Fruit fly (Drosophila melanogaster): ENCODE data around the gene CG9377.
A peak's percentile ranks its signal among the peaks of the same experiment; 100 is the strongest.

CG9377 gene

dm6 chr2L:13366109-13366747, 4.9 kb upstream of the CG9377 start, which contains the start of the genes Nnp-1 and Grx3 (continued):
- TF ChIP-seq Trl (optimal IDR thresholded peaks at IDR 0.05) (no peak), Trl (GFP tag; optimal IDR thresholded peaks at IDR 0.05) (no peak), pb (GFP tag; optimal IDR thresholded peaks at IDR 0.05) (no peak), CG7372 (GFP tag; IDR thresholded peaks at IDR 0.05) (no peak), schlank (tag; optimal IDR thresholded peaks at IDR 0.05) (no peak), Deaf1 (tag; optimal IDR thresholded peaks at IDR 0.05) (no peak), CG5245 (GFP tag; optimal IDR thresholded peaks at IDR 0.05) (no peak), sens (GFP tag) (no peak), grau (tag; optimal IDR thresholded peaks at IDR 0.05) (peak; percentile 75), CG9609 (GFP tag; optimal IDR thresholded peaks at IDR 0.05) (no peak), Sry-β (GFP tag; optimal IDR thresholded peaks at IDR 0.05) (peak; percentile 92), ash1 (GFP tag; optimal IDR thresholded peaks at IDR 0.05) (no peak), CG11247 (GFP tag; IDR thresholded peaks at IDR 0.05) (no peak), CG30403 (GFP tag; optimal IDR thresholded peaks at IDR 0.05) (peak; percentile 57), CG11560 (tag; IDR thresholded peaks at IDR 0.05) (no peak), CG31441 (GFP tag; IDR thresholded peaks at IDR 0.05) (no peak), Dip3 (GFP tag; optimal IDR thresholded peaks at IDR 0.05) (no peak), Kr (GFP tag; optimal IDR thresholded peaks at IDR 0.05) (no peak), ase (GFP tag; IDR thresholded peaks at IDR 0.05) (no peak), Chrac-16 (GFP tag; optimal IDR thresholded peaks at IDR 0.05) (peak; percentile 35), CG11093 (GFP tag; IDR thresholded peaks at IDR 0.05) (no peak), ewg (GFP tag; optimal IDR thresholded peaks at IDR 0.05) (peak; percentile 24), CG4424 (GFP tag; optimal IDR thresholded peaks at IDR 0.05) (peak; percentile 59), usp (GFP tag; optimal IDR thresholded peaks at IDR 0.05) (no peak), CG1832 (GFP tag; optimal IDR thresholded peaks at IDR 0.05) (no peak), pum (GFP tag; optimal IDR thresholded peaks at IDR 0.05) (no peak), exex (tag; optimal IDR thresholded peaks at IDR 0.05) (no peak), bcd (GFP tag; optimal IDR thresholded peaks at IDR 0.05) (peak; percentile 45), CG10979 (tag; optimal IDR thresholded peaks at IDR 0.05) (peak; percentile 43), br (optimal IDR thresholded peaks at IDR 0.05) (no peak), bowl (GFP tag; IDR thresholded peaks at IDR 0.05) (no peak), jumu (GFP tag; optimal IDR thresholded peaks at IDR 0.05) (no peak), CG1602 (GFP tag; optimal IDR thresholded peaks at IDR 0.05) (peak; percentile 22), CG16815 (GFP tag; optimal IDR thresholded peaks at IDR 0.05) (no peak), CG9876 (GFP tag; optimal IDR thresholded peaks at IDR 0.05) (no peak), Six4 (GFP tag; optimal IDR thresholded peaks at IDR 0.05) (peak; percentile 10), lmd (GFP tag; IDR thresholded peaks at IDR 0.05) (peak; percentile 32; the same call in 1 of the 2 replicates), CG11456 (GFP tag; IDR thresholded peaks at IDR 0.05) (no peak), twi (tag; optimal IDR thresholded peaks at IDR 0.05) (peak; percentile 59), CG17802 (tag; optimal IDR thresholded peaks at IDR 0.05) (no peak), ato (GFP tag; IDR thresholded peaks at IDR 0.05; ENCODE audit: partially characterized antibody) (no peak), Xbp1 (GFP tag; optimal IDR thresholded peaks at IDR 0.05) (peak; percentile 53), HLH4C (GFP tag; IDR thresholded peaks at IDR 0.05; ENCODE audit: partially characterized antibody) (no peak), Fer3 (tag; optimal IDR thresholded peaks at IDR 0.05) (no peak), CG11504 (tag; optimal IDR thresholded peaks at IDR 0.05) (no peak), B-H1 (GFP tag; IDR thresholded peaks at IDR 0.05) (no peak), Atf3 (GFP tag; optimal IDR thresholded peaks at IDR 0.05) (no peak), TFAM (GFP tag; optimal IDR thresholded peaks at IDR 0.05) (no peak), CG14860 (GFP tag; IDR thresholded peaks at IDR 0.05; ENCODE audit: partially characterized antibody) (no peak), CG1233 (GFP tag; optimal IDR thresholded peaks at IDR 0.05) (no peak), Bteb2 (GFP tag; optimal IDR thresholded peaks at IDR 0.05) (no peak), bsh (GFP tag; optimal IDR thresholded peaks at IDR 0.05) (peak in 1 of 2 experiments; percentile 51)

All from whole organism, embryonic.